Fruit fly (Drosophila melanogaster): ENCODE measurements around the gene fkh.

The fkh gene

DNA sequence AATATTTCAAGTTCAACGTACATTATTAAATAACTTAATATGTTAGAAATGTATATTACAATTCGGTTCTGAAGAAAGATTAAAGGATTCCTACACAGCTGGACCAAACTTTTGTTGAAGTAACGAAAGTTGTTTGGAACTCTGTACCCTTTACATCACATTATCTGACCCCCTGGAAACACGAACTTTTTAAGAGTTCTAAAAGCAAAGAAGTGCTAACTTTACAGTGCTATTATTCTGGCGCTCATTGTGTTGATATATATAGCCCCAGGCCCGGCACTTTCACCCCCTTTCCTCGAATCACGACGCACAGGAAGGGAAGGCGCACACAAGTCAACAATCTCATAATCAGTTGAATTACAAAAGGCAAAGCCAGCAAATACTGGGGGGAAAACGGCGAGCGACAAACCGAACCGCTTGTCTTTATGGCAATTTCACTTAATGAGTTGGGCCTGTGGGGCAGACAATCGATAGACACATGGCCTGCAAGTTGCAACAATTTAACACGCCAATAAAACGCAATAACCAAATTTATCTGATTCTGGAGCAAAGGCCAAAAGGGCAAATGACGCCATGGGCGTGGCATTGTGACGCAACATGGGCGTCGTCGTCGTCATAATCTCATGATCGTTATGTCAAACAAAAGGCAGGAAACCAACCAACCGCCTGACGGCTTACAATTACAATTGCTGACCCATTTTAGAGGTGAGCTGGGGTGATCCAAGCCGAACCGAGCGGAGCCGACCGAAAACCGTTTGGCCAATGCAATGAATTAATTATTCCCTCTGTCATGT lies 44.3 kb upstream of the fkh start:
- TF ChIP-seq CG1620 (GFP tag; optimal IDR thresholded peaks at IDR 0.05), result no peak
- TF ChIP-seq pad (GFP tag; optimal IDR thresholded peaks at IDR 0.05), result no peak
- TF ChIP-seq kay (GFP tag; ENCODE audit: borderline replicate concordance), result peak; percentile 15
- peak; percentile 12 for TF ChIP-seq cic (GFP tag; optimal IDR thresholded peaks at IDR 0.05)
- TF ChIP-seq CG11617 (GFP tag; optimal IDR thresholded peaks at IDR 0.05), result peak; percentile 11
- TF ChIP-seq tj (GFP tag; optimal IDR thresholded peaks at IDR 0.05), result peak; percentile 24

DNA sequence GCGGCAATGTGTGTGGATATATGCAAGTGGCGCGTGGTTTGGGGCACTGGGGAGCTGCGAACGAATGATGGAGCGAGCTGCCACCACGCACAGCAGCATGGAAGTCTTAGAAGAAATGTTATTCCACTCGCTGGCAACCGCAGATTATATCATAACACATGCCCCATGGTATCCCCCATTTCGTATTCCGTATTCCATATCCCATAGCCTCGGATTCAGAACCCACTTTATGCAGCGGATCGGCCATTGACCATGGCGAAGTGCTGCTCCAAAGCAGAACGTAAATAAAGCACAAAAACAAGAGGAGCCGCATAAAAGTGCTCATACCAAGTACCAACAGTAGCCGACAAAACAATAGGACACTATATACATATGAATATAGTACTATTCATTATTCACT lies 43.6 kb upstream of the fkh start:
- TF ChIP-seq CG7101 (tag; optimal IDR thresholded peaks at IDR 0.05) (no peak), CG12768 (GFP tag; optimal IDR thresholded peaks at IDR 0.05) (no peak), kay (GFP tag; ENCODE audit: borderline replicate concordance) (no peak), cic (GFP tag; optimal IDR thresholded peaks at IDR 0.05) (no peak), toe (GFP tag; optimal IDR thresholded peaks at IDR 0.05) (no peak), bab1 (GFP tag; optimal IDR thresholded peaks at IDR 0.05) (no peak), cnc (optimal IDR thresholded peaks at IDR 0.05) (no peak), CG1620 (GFP tag; optimal IDR thresholded peaks at IDR 0.05) (no peak)

DNA sequence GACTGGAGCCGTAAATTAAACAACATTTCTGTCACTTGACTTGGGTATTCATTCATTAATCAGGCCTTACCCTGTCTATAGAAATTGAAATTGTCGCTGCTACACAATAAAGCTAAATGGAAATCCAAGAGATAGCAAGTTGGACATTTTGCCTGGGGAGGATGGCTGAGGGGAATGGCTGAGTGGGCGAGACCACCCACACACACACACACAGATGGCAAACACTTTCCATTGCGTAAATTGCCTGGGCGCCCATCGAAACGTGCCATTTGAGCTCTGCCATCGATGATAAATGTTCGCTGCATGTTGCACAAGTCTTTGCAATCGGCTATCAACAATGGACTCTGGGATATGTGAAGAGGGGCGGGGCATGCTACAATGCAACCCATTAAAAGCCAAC lies 42.2 kb upstream of the fkh start:
- no peak for TF ChIP-seq Hr96 (GFP tag; optimal IDR thresholded peaks at IDR 0.05)
- TF ChIP-seq CG33017 (tag; optimal IDR thresholded peaks at IDR 0.05), result no peak
- no peak for TF ChIP-seq cnc (optimal IDR thresholded peaks at IDR 0.05)
- TF ChIP-seq CG5204 (GFP tag; optimal IDR thresholded peaks at IDR 0.05), result no peak
- TF ChIP-seq CG11617 (GFP tag; optimal IDR thresholded peaks at IDR 0.05), result no peak
- no peak for TF ChIP-seq CG12768 (GFP tag; optimal IDR thresholded peaks at IDR 0.05)
- TF ChIP-seq kay (GFP tag; ENCODE audit: borderline replicate concordance), result no peak
- TF ChIP-seq cic (GFP tag; optimal IDR thresholded peaks at IDR 0.05), result no peak
- TF ChIP-seq pad (GFP tag; optimal IDR thresholded peaks at IDR 0.05), result no peak
- TF ChIP-seq bab1 (GFP tag; optimal IDR thresholded peaks at IDR 0.05), result no peak
- TF ChIP-seq tj (GFP tag; optimal IDR thresholded peaks at IDR 0.05), result no peak
- TF ChIP-seq Crg-1 (GFP tag; optimal IDR thresholded peaks at IDR 0.05), result no peak
- TF ChIP-seq Mnt (GFP tag; optimal IDR thresholded peaks at IDR 0.05), result no peak
- TF ChIP-seq Clk (GFP tag; optimal IDR thresholded peaks at IDR 0.05), result no peak
- TF ChIP-seq CG7045 (GFP tag; optimal IDR thresholded peaks at IDR 0.05), result no peak
- TF ChIP-seq ovo (GFP tag; optimal IDR thresholded peaks at IDR 0.05), result no peak
- TF ChIP-seq CG14711 (tag; optimal IDR thresholded peaks at IDR 0.05), result no peak
- no peak for TF ChIP-seq toe (GFP tag; optimal IDR thresholded peaks at IDR 0.05)

DNA sequence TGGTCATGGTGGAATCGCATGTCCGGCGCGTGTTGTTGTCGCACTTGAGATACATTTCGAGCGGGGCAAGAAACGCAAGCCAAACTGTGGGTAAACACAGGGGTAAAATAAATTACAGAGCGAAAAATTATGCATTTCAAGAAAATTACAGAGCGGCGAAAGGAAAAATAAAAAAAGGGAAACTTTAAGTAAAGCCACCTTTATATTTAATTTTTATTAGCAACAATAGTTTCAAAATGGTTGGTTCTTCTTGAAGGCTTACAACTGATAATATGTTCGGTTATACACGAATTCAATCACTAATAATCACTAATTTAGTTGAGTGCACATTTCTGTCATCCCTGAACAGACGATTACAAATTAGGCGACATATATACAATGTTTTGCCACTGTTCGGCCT lies 38.5 kb upstream of the fkh start:
- TF ChIP-seq Hr96 (GFP tag; optimal IDR thresholded peaks at IDR 0.05) (no peak), kay (GFP tag; ENCODE audit: borderline replicate concordance) (peak; percentile 38), CG11617 (GFP tag; optimal IDR thresholded peaks at IDR 0.05) (no peak)

DNA sequence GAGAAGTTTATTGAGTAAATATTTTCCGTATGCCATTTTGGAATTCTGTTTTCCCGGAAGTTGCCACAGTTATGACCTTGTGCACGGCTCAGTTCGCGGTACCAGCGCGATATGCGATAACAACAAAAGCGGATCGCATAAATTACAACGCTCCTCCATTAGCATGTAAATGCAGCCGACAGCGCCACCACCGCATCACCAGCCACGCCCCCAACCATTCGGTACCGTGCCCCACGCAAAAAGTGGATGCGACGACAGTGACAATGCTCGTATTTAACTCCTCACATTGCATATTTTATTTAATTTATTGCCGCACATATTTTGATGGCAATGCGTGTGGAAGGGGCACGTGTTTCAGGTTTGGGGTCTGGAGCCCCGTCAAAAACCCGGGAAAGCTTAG lies 38.1 kb upstream of the fkh start:
- TF ChIP-seq bab1 (GFP tag; optimal IDR thresholded peaks at IDR 0.05) (no peak), CG7045 (GFP tag; optimal IDR thresholded peaks at IDR 0.05) (no peak), cnc (optimal IDR thresholded peaks at IDR 0.05) (no peak), CG5204 (GFP tag; optimal IDR thresholded peaks at IDR 0.05) (no peak), kay (GFP tag; ENCODE audit: borderline replicate concordance) (no peak), CG7101 (tag; optimal IDR thresholded peaks at IDR 0.05) (no peak), pad (GFP tag; optimal IDR thresholded peaks at IDR 0.05) (no peak), CG12768 (GFP tag; optimal IDR thresholded peaks at IDR 0.05) (no peak), toe (GFP tag; optimal IDR thresholded peaks at IDR 0.05) (no peak)

DNA sequence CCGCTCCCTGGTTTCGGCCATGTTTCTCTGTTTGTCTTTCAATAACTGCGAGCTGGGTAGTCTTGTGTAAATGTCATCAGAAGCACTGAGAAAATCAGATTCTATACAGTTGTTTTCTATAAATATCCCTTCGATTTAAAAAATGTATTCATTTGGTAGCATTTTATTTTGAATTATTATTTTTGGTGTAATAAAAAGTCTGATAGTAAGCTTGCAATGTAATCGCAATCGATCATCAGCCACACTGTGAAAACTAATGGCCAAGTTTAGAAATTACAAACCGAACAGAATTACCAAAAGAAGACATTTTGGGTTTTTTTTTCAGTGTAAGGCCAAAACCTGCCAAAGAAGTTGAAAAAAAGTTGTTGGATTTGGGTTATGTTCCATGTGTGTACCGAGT lies 35.7 kb upstream of the fkh start:
- no peak for TF ChIP-seq kay (GFP tag; ENCODE audit: borderline replicate concordance)
- no peak for TF ChIP-seq CG7045 (GFP tag; optimal IDR thresholded peaks at IDR 0.05)

DNA sequence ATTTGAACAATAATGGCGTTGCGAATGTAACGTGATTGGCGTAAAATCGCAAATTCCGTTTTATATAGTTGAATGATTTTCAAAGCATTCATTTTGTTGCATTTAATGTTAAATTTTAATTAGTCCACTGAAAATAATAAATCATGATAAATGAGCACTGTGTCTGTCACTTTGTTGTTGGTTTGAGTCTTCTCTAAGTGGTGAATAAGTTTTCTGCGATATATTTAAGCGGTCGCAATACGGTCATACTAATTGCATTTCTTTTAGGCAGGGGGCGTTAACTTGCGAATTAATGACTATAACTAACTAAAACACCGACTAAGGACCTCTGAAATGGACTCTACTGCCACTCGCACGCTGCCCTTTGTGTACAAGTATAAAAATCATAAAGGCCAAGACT lies 20.8 kb upstream of the fkh start, which contains the start of gene CG9986:
CG9986 (plus strand) TSS at position 245 of the 400 bp plus-strand sequence.
- TF ChIP-seq bab1 (GFP tag; optimal IDR thresholded peaks at IDR 0.05) (peak; percentile 24), tj (GFP tag; optimal IDR thresholded peaks at IDR 0.05) (no peak)

DNA sequence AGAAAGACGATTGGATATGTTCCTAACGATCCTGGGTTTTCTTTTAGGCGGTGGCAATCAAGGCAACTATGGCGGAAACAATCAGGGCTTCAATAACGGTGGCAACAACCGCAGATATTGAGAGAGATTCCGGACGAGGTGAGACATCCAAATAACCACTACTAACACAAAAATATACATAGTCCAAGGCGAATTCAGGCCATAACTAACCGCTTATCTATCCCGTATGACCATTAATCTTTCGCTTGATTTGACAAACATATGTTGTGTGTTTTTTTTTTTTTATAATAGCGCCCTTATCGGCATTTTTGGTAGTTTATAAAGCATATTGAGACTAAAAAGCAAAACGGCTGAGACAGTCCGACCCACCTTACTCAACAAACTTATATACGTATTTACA lies 18.5 kb upstream of the fkh start:
- TF ChIP-seq CG7045 (GFP tag; optimal IDR thresholded peaks at IDR 0.05) (no peak), Clk (GFP tag; optimal IDR thresholded peaks at IDR 0.05) (no peak), pad (GFP tag; optimal IDR thresholded peaks at IDR 0.05) (no peak), bab1 (GFP tag; optimal IDR thresholded peaks at IDR 0.05) (no peak), ovo (GFP tag; optimal IDR thresholded peaks at IDR 0.05) (no peak), CG33017 (tag; optimal IDR thresholded peaks at IDR 0.05) (no peak)
